Worm (Caenorhabditis elegans) whole organism, L2 larva: Measurements from ENCODE around the gene nol-56.

ENCODE experiments used
- C34F6.9 ChIP-seq: fragments of 150-350 bp; optimal IDR thresholded peaks from 2 replicates; lab custom pipeline; 2014; ENCODE audit warnings: missing biosample characterization, missing genetic modification characterization
- F13H6.1 ChIP-seq: sonication (generic microtip); optimal IDR thresholded peaks from 2 replicates; lab custom pipeline; 2016; ENCODE audit warnings: missing genetic modification characterization, missing compliant biosample characterization
- R02D3.7 ChIP-seq: fragments of 150-350 bp; optimal IDR thresholded peaks from 2 replicates; lab custom pipeline; 2014; ENCODE audit warnings: missing biosample characterization, missing genetic modification characterization
- Y55F3AM.14 ChIP-seq: fragments of 200-800 bp; sonication (Bioruptor generic); optimal IDR thresholded peaks from 2 replicates; lab custom pipeline; 2018; ENCODE audit warnings: mild to moderate bottlenecking, missing genetic modification characterization, missing compliant biosample characterization
- ZK546.5 ChIP-seq: sonication (generic microtip); optimal IDR thresholded peaks from 2 replicates; lab custom pipeline; 2017; ENCODE audit warnings: missing biosample characterization, missing genetic modification characterization
- alr-1 ChIP-seq: fragments of 150-350 bp; optimal IDR thresholded peaks from 2 replicates; lab custom pipeline; 2014; ENCODE audit warnings: missing biosample characterization, missing genetic modification characterization
- aly-2 ChIP-seq: fragments of 150-350 bp; optimal IDR thresholded peaks from 2 replicates; lab custom pipeline; 2014; ENCODE audit warnings: missing biosample characterization, missing genetic modification characterization
- ama-1 ChIP-seq: fragments of 150-350 bp; optimal IDR thresholded peaks from 2 replicates; lab custom pipeline; 2018; ENCODE audit warnings: inconsistent platforms
- ceh-16 ChIP-seq: fragments of 150-350 bp; optimal IDR thresholded peaks from 2 replicates; lab custom pipeline; 2014; ENCODE audit warnings: missing biosample characterization, missing genetic modification characterization
- ceh-82 ChIP-seq: fragments of 150-350 bp; optimal IDR thresholded peaks from 2 replicates; lab custom pipeline; 2014; ENCODE audit warnings: missing biosample characterization, missing genetic modification characterization
- crh-2 ChIP-seq: sonication (generic microtip); optimal IDR thresholded peaks from 2 replicates; lab custom pipeline; 2017; ENCODE audit warnings: missing biosample characterization, missing genetic modification characterization
- dmd-4 ChIP-seq: sonication (generic microtip); optimal IDR thresholded peaks from 2 replicates; lab custom pipeline; 2017; ENCODE audit warnings: missing biosample characterization, missing genetic modification characterization
- egl-27 ChIP-seq: sonication (generic microtip); optimal IDR thresholded peaks from 3 replicates; lab custom pipeline; 2017; ENCODE audit warnings: missing biosample characterization, missing genetic modification reagents, missing genetic modification characterization
- elt-1 ChIP-seq: fragments of 150-350 bp; optimal IDR thresholded peaks from 2 replicates; lab custom pipeline; 2014; ENCODE audit warnings: missing biosample characterization, missing genetic modification characterization
- fos-1 ChIP-seq: fragments of 150-350 bp; optimal IDR thresholded peaks from 2 replicates; lab custom pipeline; 2014; ENCODE audit warnings: missing biosample characterization, missing genetic modification characterization
- lin-11 ChIP-seq: fragments of 150-350 bp; sonication (generic microtip); optimal IDR thresholded peaks from 2 replicates; lab custom pipeline; 2014; ENCODE audit warnings: missing biosample characterization, missing genetic modification characterization, inconsistent platforms, mixed read lengths
- lin-13 ChIP-seq: fragments of 150-350 bp; optimal IDR thresholded peaks from 2 replicates; lab custom pipeline; 2014; ENCODE audit warnings: missing biosample characterization, missing genetic modification reagents, missing genetic modification characterization
- lin-39 ChIP-seq: fragments of 150-350 bp; optimal IDR thresholded peaks from 2 replicates; lab custom pipeline; 2014; ENCODE audit warnings: missing biosample characterization, missing genetic modification reagents, missing genetic modification characterization
- lsy-2 ChIP-seq, 2 experiments: fragments of 150-350 bp in 1 of 2; sonication (generic microtip) in 1 of 2; optimal IDR thresholded peaks; 2 replicates each; lab custom pipeline; 2014 to 2017; ENCODE audit warnings: missing biosample characterization in 2 of 2, missing genetic modification characterization in 2 of 2
- mbf-1 ChIP-seq: sonication (generic microtip); optimal IDR thresholded peaks from 2 replicates; lab custom pipeline; 2017; ENCODE audit warnings: missing biosample characterization, missing genetic modification characterization
- nhr-11 ChIP-seq: fragments of 150-350 bp; optimal IDR thresholded peaks from 2 replicates; lab custom pipeline; 2014; ENCODE audit warnings: missing biosample characterization, missing genetic modification characterization
- nhr-129 ChIP-seq: fragments of 150-350 bp; optimal IDR thresholded peaks from 2 replicates; lab custom pipeline; 2014; ENCODE audit warnings: missing biosample characterization, missing genetic modification characterization
- nhr-21 ChIP-seq: fragments of 150-350 bp; optimal IDR thresholded peaks from 2 replicates; lab custom pipeline; 2014; ENCODE audit warnings: missing biosample characterization, missing genetic modification characterization
- nhr-25 ChIP-seq: fragments of 150-350 bp; sonication (generic microtip); optimal IDR thresholded peaks from 3 replicates; lab custom pipeline; 2014; ENCODE audit warnings: missing biosample characterization, missing genetic modification characterization
- nhr-6 ChIP-seq: fragments of 150-350 bp; optimal IDR thresholded peaks from 2 replicates; lab custom pipeline; 2014; ENCODE audit warnings: missing biosample characterization, missing genetic modification characterization
- nhr-77 ChIP-seq: fragments of 150-350 bp; optimal IDR thresholded peaks from 2 replicates; lab custom pipeline; 2014; ENCODE audit warnings: missing biosample characterization, missing genetic modification characterization
- peb-1 ChIP-seq: fragments of 150-350 bp; optimal IDR thresholded peaks from 2 replicates; lab custom pipeline; 2014; ENCODE audit warnings: missing biosample characterization, missing genetic modification characterization
- skn-1 ChIP-seq: sonication (generic microtip); optimal IDR thresholded peaks from 2 replicates; lab custom pipeline; 2017; ENCODE audit warnings: missing biosample characterization, missing genetic modification characterization
- sma-3 ChIP-seq: sonication (generic microtip); optimal IDR thresholded peaks from 2 replicates; lab custom pipeline; 2016; ENCODE audit warnings: missing genetic modification reagents, missing genetic modification characterization, missing compliant biosample characterization
- sma-9 ChIP-seq, 2 experiments: fragments of 150-350 bp in 1 of 2; sonication (generic microtip) in 1 of 2; optimal IDR thresholded peaks; 2 replicates each; lab custom pipeline; 2014 to 2016; ENCODE audit warnings: missing genetic modification characterization in 2 of 2, mild to moderate bottlenecking in 1 of 2, missing biosample characterization in 1 of 2, missing compliant biosample characterization in 1 of 2, missing genetic modification reagents in 1 of 2, moderate library complexity in 1 of 2
- snpc-4 ChIP-seq: fragments of 150-350 bp; optimal IDR thresholded peaks from 2 replicates; lab custom pipeline; 2014; ENCODE audit warnings: missing biosample characterization, missing genetic modification characterization
- unc-39 ChIP-seq: fragments of 150-350 bp; optimal IDR thresholded peaks from 2 replicates; lab custom pipeline; 2014; ENCODE audit warnings: missing biosample characterization, missing genetic modification characterization
- unc-55 ChIP-seq: fragments of 150-350 bp; sonication (generic microtip); optimal IDR thresholded peaks from 3 replicates; lab custom pipeline; 2014; ENCODE audit warnings: missing biosample characterization, missing genetic modification reagents, missing genetic modification characterization
- unc-62 ChIP-seq: fragments of 150-350 bp; optimal IDR thresholded peaks from 2 replicates; lab custom pipeline; 2014; ENCODE audit warnings: missing biosample characterization, missing genetic modification reagents, missing genetic modification characterization
- zag-1 ChIP-seq: fragments of 150-350 bp; optimal IDR thresholded peaks from 2 replicates; lab custom pipeline; 2014; ENCODE audit warnings: missing biosample characterization, missing genetic modification characterization
- ztf-1 ChIP-seq: fragments of 200-800 bp; sonication (Bioruptor generic); conservative IDR thresholded peaks from 2 replicates; pipeline ENCODE4 v1.3.6; 2022; ENCODE audit warnings: missing genetic modification characterization, missing compliant biosample characterization
- ztf-11 ChIP-seq: sonication (generic microtip); optimal IDR thresholded peaks from 2 replicates; lab custom pipeline; 2017; ENCODE audit warnings: missing biosample characterization, missing genetic modification characterization
- ztf-4 ChIP-seq: fragments of 150-350 bp; optimal IDR thresholded peaks from 2 replicates; lab custom pipeline; 2014; ENCODE audit warnings: missing biosample characterization, missing genetic modification characterization

nol-56 gene

DNA sequence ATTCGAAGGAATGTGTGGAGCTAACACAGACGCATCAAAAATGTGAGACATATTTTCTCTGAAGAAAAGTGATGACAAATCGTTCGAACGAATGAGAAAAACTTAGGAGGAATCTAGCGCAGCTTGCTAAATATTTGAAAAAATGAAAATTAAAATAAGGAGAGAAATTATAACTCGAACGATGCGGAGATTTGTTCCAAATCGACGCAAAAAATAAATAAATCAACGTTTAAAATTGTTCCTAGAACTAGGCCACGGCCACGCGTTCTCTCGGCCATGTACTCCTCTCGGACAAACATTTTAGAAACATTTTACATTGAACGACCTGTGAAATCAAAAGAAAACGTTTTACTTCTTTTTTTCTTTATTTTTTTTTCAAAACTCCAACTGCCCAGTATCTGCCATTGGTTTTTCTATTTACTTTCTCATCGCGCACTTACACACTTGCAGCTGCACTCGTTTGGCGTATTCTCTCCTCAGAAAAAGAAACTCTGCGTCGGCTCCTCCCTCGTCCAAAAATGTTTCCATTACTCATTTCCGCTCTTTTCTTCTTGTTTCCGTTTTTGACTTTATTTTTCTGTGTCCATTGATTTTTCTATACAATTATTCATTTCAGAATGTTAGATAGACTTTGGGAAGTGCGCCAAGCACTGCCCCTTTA lies 32.5 kb downstream of the nol-56 start, which contains the start of the genes gna-1 and B0024.13:
Gene gna-1 (minus strand): TSS at position 51 of the 661 bp plus-strand sequence.
Gene B0024.13 (plus strand): TSS at position 611 of the 661 bp plus-strand sequence.
- TF ChIP-seq skn-1 (tag; lab: Kevin White, UChicago), result no peak
- TF ChIP-seq unc-62 (GFP tag; lab: Kevin White, UChicago), result no peak
- no peak for TF ChIP-seq lin-11 (tag; lab: Kevin White, UChicago)
- TF ChIP-seq C34F6.9, result peak; percentile 69
- TF ChIP-seq ztf-11 (tag; lab: Kevin White, UChicago), result no peak
- no peak for TF ChIP-seq ceh-82 (tag; lab: Kevin White, UChicago)
- TF ChIP-seq lin-13 (GFP tag; lab: Kevin White, UChicago), result no peak
- TF ChIP-seq mbf-1 (tag; lab: Kevin White, UChicago), result no peak
- TF ChIP-seq nhr-25, result no peak
- TF ChIP-seq elt-1 (tag; lab: Kevin White, UChicago), result no peak
- TF ChIP-seq nhr-129 (tag; lab: Kevin White, UChicago), result peak; percentile 25
- peak; percentile 76 for TF ChIP-seq sma-3
- TF ChIP-seq nhr-6 (tag; lab: Kevin White, UChicago), result no peak
- TF ChIP-seq nhr-77 (tag; lab: Kevin White, UChicago), result no peak
- TF ChIP-seq crh-2 (tag; lab: Kevin White, UChicago), result peak; percentile 66
- no peak for TF ChIP-seq Y55F3AM.14
- no peak for TF ChIP-seq ztf-1
- TF ChIP-seq egl-27 (tag; lab: Kevin White, UChicago), result no peak
- TF ChIP-seq ceh-16 (tag; lab: Kevin White, UChicago), result no peak
- TF ChIP-seq fos-1 (tag; lab: Kevin White, UChicago), result peak; percentile 34
- no peak for TF ChIP-seq alr-1
- TF ChIP-seq peb-1 (tag; lab: Kevin White, UChicago), result no peak
- no peak for TF ChIP-seq dmd-4 (tag; lab: Kevin White, UChicago)
- peak; percentile 52 for TF ChIP-seq F13H6.1 (tag; lab: Kevin White, UChicago)
- TF ChIP-seq sma-9 (GFP tag; optimal IDR thresholded peaks at IDR 0.05; lab: Kevin White, UChicago), result peak; percentile 86
- no peak for TF ChIP-seq sma-9 (tag; optimal IDR thresholded peaks at IDR 0.05; lab: Kevin White, UChicago)
- TF ChIP-seq ztf-4 (tag; lab: Kevin White, UChicago), result no peak
- peak; percentile 53 for TF ChIP-seq snpc-4 (tag; lab: Kevin White, UChicago)
- no peak for TF ChIP-seq nhr-21
- TF ChIP-seq unc-39 (tag; lab: Kevin White, UChicago), result no peak
- no peak for TF ChIP-seq lin-39 (tag; lab: Kevin White, UChicago)
- no peak for TF ChIP-seq lsy-2 (tag; optimal IDR thresholded peaks at IDR 0.05; lab: Kevin White, UChicago)
- no peak for TF ChIP-seq zag-1 (tag; lab: Kevin White, UChicago)

DNA sequence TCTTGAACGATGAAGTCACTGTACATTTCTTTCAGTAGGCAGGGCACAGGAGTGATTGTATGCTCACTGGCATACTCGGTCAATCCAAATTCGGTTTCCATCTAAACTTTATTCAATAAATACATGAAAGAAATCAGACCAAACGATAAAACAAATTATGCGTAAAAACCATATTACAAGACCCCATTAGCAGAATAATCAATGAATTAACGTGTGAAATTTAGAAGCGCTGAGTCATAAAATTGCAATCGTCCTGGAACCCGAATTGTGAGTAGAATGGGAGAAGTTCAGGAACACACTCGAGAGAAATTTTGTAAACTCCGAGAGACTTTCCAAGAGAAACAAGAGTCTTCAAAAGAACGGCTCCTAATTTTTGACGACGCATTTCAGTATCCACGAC lies 33.3 kb downstream of the nol-56 start, which contains the start of gene B0024.11:
Gene B0024.11 (minus strand): TSS at position 101 of the 400 bp plus-strand sequence.
- no peak for TF ChIP-seq ceh-16 (tag; lab: Kevin White, UChicago)
- TF ChIP-seq sma-3, result no peak
- no peak for TF ChIP-seq mbf-1 (tag; lab: Kevin White, UChicago)
- TF ChIP-seq nhr-11 (tag; lab: Kevin White, UChicago), result no peak
- no peak for TF ChIP-seq ama-1 (lab: Kevin White, UChicago)
- TF ChIP-seq unc-55 (GFP tag; lab: Kevin White, UChicago), result no peak
- TF ChIP-seq ZK546.5, result no peak
- no peak for TF ChIP-seq elt-1 (tag; lab: Kevin White, UChicago)
- no peak for TF ChIP-seq aly-2 (tag; lab: Kevin White, UChicago)
- no peak for TF ChIP-seq zag-1 (tag; lab: Kevin White, UChicago)
- no peak for TF ChIP-seq nhr-25
- no peak for TF ChIP-seq R02D3.7
- TF ChIP-seq Y55F3AM.14, result no peak
- no peak for TF ChIP-seq sma-9 (GFP tag; optimal IDR thresholded peaks at IDR 0.05; lab: Kevin White, UChicago)
- no peak for TF ChIP-seq sma-9 (tag; optimal IDR thresholded peaks at IDR 0.05; lab: Kevin White, UChicago)
- no peak for TF ChIP-seq fos-1 (tag; lab: Kevin White, UChicago)

DNA sequence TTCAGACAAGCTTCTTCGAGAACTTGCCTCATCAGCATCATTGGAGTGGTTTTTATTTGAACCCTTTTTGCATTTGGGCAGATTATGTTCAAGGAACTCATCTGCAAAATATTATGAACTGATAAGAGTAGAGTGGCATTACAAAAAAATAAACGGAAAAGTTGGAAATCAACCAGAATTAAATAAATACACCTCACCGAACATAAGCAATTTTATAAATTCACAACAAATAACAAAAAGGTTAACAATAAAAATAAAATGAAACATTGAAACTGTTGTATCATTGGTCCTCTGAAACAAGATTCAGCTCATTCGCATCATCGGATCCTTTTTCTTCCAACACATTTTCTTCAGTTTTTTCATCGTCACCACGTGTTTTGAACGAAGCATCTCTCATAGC lies 35.5 kb downstream of the nol-56 start, which contains the start of gene asps-1:
Gene asps-1 (minus strand): TSS at position 101 of the 400 bp plus-strand sequence.
- TF ChIP-seq skn-1 (tag; lab: Kevin White, UChicago) (no peak), ztf-1 (no peak), crh-2 (tag; lab: Kevin White, UChicago) (no peak), lin-11 (tag; lab: Kevin White, UChicago) (no peak)
- TF ChIP-seq, all 48 proteins: peak for 0
